Fruit fly (Drosophila melanogaster): ENCODE data around the gene Vsp37A.

- TF ChIP-seq EcR (GFP tag; optimal IDR thresholded peaks at IDR 0.05) (no peak), usp (GFP tag; optimal IDR thresholded peaks at IDR 0.05) (no peak), pan (optimal IDR thresholded peaks at IDR 0.05) (no peak)
Measured at dm6 chrX:658021-658420, 36.7 kb downstream of the Vsp37A start.

All from whole organism.